Worm (Caenorhabditis elegans) whole organism, L4 larva: ENCODE data around the gene Y54G2A.18.
"Not testable (repeated sequence)": the region's sequence is repeated elsewhere in the genome, so short reads cannot be mapped to it uniquely, and the experiment has no call there.

Experiments
- D1046.2 ChIP-seq: fragments of 200-800 bp; sonication (Bioruptor generic); IDR thresholded peaks from 2 replicates; pipeline ENCODE4 v1.3.6; 2022; ENCODE audit warnings: missing genetic modification characterization, missing compliant biosample characterization
- F26F4.8 ChIP-seq: fragments of 200-800 bp; sonication (Bioruptor generic); conservative IDR thresholded peaks from 2 replicates; pipeline ENCODE4 v1.3.6; 2022; ENCODE audit warnings: missing genetic modification characterization, missing compliant biosample characterization
- Y48G9A.11 ChIP-seq: fragments of 200-800 bp; sonication (Bioruptor generic); IDR thresholded peaks from 2 replicates; pipeline ENCODE4 v1.3.6; 2022; ENCODE audit warnings: missing genetic modification reagents, missing genetic modification characterization, missing compliant biosample characterization
- Y75B8A.6 ChIP-seq: fragments of 200-800 bp; sonication (Bioruptor generic); IDR thresholded peaks from 2 replicates; pipeline ENCODE4 v1.3.6; 2022; ENCODE audit warnings: missing genetic modification reagents, missing genetic modification characterization, missing compliant biosample characterization
- ZK337.2 ChIP-seq: fragments of 200-800 bp; sonication (Bioruptor generic); IDR thresholded peaks from 2 replicates; pipeline ENCODE4 v1.3.6; 2022; ENCODE audit warnings: missing genetic modification reagents, missing genetic modification characterization, missing compliant biosample characterization
- aha-1 ChIP-seq: fragments of 150-350 bp; peaks from one replicate; lab custom pipeline; 2014; ENCODE audit warnings: missing biosample characterization, missing genetic modification characterization
- attf-4 ChIP-seq: sonication (generic microtip); optimal IDR thresholded peaks from 3 replicates; lab custom pipeline; 2017; ENCODE audit warnings: missing biosample characterization, missing genetic modification characterization
- ceh-20 ChIP-seq: fragments of 200-800 bp; sonication (Bioruptor generic); IDR thresholded peaks from 2 replicates; pipeline ENCODE4 v1.3.6; 2022; ENCODE audit warnings: missing genetic modification reagents, missing genetic modification characterization, missing compliant biosample characterization
- ceh-44 ChIP-seq: fragments of 200-800 bp; sonication (Bioruptor generic); IDR thresholded peaks from 2 replicates; pipeline ENCODE4 v1.3.6; 2022; ENCODE audit warnings: missing genetic modification reagents, missing genetic modification characterization, missing compliant biosample characterization
- ceh-62 ChIP-seq: sonication (generic microtip); optimal IDR thresholded peaks from 2 replicates; lab custom pipeline; 2017; ENCODE audit warnings: missing biosample characterization, missing genetic modification characterization
- ces-1 ChIP-seq: fragments of 150-350 bp; sonication (generic microtip); optimal IDR thresholded peaks from 4 replicates; lab custom pipeline; 2014; ENCODE audit warnings: missing biosample characterization, missing genetic modification reagents, missing genetic modification characterization
- ctbp-1 ChIP-seq: fragments of 200-800 bp; sonication (Bioruptor generic); IDR thresholded peaks from 2 replicates; pipeline ENCODE4 v1.3.6; 2022; ENCODE audit warnings: missing genetic modification reagents, missing genetic modification characterization, missing compliant biosample characterization
- daf-12 ChIP-seq: fragments of 150-350 bp; optimal IDR thresholded peaks from 2 replicates; lab custom pipeline; 2014; ENCODE audit warnings: missing biosample characterization, missing genetic modification reagents, missing genetic modification characterization
- dmd-8 ChIP-seq: fragments of 200-800 bp; sonication (Bioruptor generic); IDR thresholded peaks from 2 replicates; pipeline ENCODE4 v1.3.6; 2022; ENCODE audit warnings: missing genetic modification characterization, missing compliant biosample characterization
- dve-1 ChIP-seq: sonication (generic microtip); optimal IDR thresholded peaks from 2 replicates; lab custom pipeline; 2017; ENCODE audit warnings: antibody characterized with exemption, mild to moderate bottlenecking, missing genetic modification characterization, missing compliant biosample characterization; ENCODE audit not compliant: insufficient read depth
- egl-27 ChIP-seq: sonication (generic microtip); optimal IDR thresholded peaks from 3 replicates; lab custom pipeline; 2017; ENCODE audit warnings: missing biosample characterization, missing genetic modification reagents, missing genetic modification characterization
- egl-43 ChIP-seq: fragments of 200-800 bp; sonication (Bioruptor generic); IDR thresholded peaks from 2 replicates; pipeline ENCODE4 v1.3.6; 2022; ENCODE audit warnings: missing genetic modification reagents, missing genetic modification characterization, missing compliant biosample characterization
- fkh-10 ChIP-seq: fragments of 150-350 bp; optimal IDR thresholded peaks from 2 replicates; lab custom pipeline; 2014; ENCODE audit warnings: missing biosample characterization, missing genetic modification reagents, missing genetic modification characterization
- hlh-11 ChIP-seq: fragments of 200-800 bp; sonication (Bioruptor generic); optimal IDR thresholded peaks from 2 replicates; lab custom pipeline; 2018; ENCODE audit warnings: mild to moderate bottlenecking, missing genetic modification characterization, missing compliant biosample characterization
- jun-1 ChIP-seq: fragments of 150-350 bp; optimal IDR thresholded peaks from 2 replicates; lab custom pipeline; 2014; ENCODE audit warnings: missing biosample characterization, missing genetic modification reagents, missing genetic modification characterization
- mdl-1 ChIP-seq, 2 experiments: fragments of 150-350 bp in 1 of 2; sonication (generic microtip) in 1 of 2; optimal IDR thresholded peaks; 2 replicates each; lab custom pipeline; 2014 to 2017; ENCODE audit warnings: missing biosample characterization in 2 of 2, missing genetic modification characterization in 2 of 2
- mdt-29 ChIP-seq: fragments of 200-800 bp; sonication (Bioruptor generic); IDR thresholded peaks from 2 replicates; pipeline ENCODE4 v1.3.6; 2022; ENCODE audit warnings: missing genetic modification reagents, missing genetic modification characterization, missing compliant biosample characterization
- mxl-2 ChIP-seq: fragments of 200-800 bp; sonication (Bioruptor generic); conservative IDR thresholded peaks from 2 replicates; pipeline ENCODE4 v1.3.6; 2022; ENCODE audit warnings: missing genetic modification reagents, missing genetic modification characterization, missing compliant biosample characterization
- mxl-3 ChIP-seq: fragments of 200-800 bp; sonication (Bioruptor generic); optimal IDR thresholded peaks from 2 replicates; lab custom pipeline; 2018; ENCODE audit warnings: mild to moderate bottlenecking, missing genetic modification characterization, missing compliant biosample characterization
- nhr-102 ChIP-seq: sonication (generic microtip); optimal IDR thresholded peaks from 2 replicates; lab custom pipeline; 2016; ENCODE audit warnings: mild to moderate bottlenecking, missing genetic modification characterization, moderate library complexity, missing compliant biosample characterization
- nhr-11 ChIP-seq: fragments of 150-350 bp; optimal IDR thresholded peaks from 2 replicates; lab custom pipeline; 2014; ENCODE audit warnings: missing biosample characterization, missing genetic modification characterization
- nhr-111 ChIP-seq: fragments of 200-800 bp; sonication (Bioruptor generic); optimal IDR thresholded peaks from 2 replicates; lab custom pipeline; 2018; ENCODE audit warnings: mild to moderate bottlenecking, missing genetic modification characterization, missing compliant biosample characterization
- nhr-28 ChIP-seq: fragments of 150-350 bp; optimal IDR thresholded peaks from 2 replicates; lab custom pipeline; 2014; ENCODE audit warnings: missing biosample characterization, missing genetic modification characterization
- nhr-41 ChIP-seq: fragments of 200-800 bp; sonication (Bioruptor generic); IDR thresholded peaks from 2 replicates; pipeline ENCODE4 v1.3.6; 2022; ENCODE audit warnings: missing genetic modification reagents, missing genetic modification characterization, missing compliant biosample characterization
- nhr-48 ChIP-seq: sonication (generic microtip); optimal IDR thresholded peaks from 2 replicates; lab custom pipeline; 2016; ENCODE audit warnings: mild to moderate bottlenecking, missing genetic modification characterization, missing compliant biosample characterization
- nhr-6 ChIP-seq: fragments of 150-350 bp; optimal IDR thresholded peaks from 2 replicates; lab custom pipeline; 2014; ENCODE audit warnings: missing biosample characterization, missing genetic modification characterization
- pha-4 ChIP-seq, 2 experiments: fragments of 150-350 bp in 1 of 2; fragments of 200-800 bp in 1 of 2; sonication (Bioruptor generic) in 1 of 2; IDR thresholded peaks in 1 of 2; optimal IDR thresholded peaks in 1 of 2; 2 replicates each; pipeline versions ENCODE4 v1.3.6 to Lab custom; 2014 to 2022; ENCODE audit warnings: missing genetic modification characterization in 2 of 2, missing genetic modification reagents in 2 of 2, missing biosample characterization in 1 of 2, missing compliant biosample characterization in 1 of 2
- sdz-12 ChIP-seq: fragments of 200-800 bp; sonication (Bioruptor generic); optimal IDR thresholded peaks from 2 replicates; lab custom pipeline; 2018; ENCODE audit warnings: mild to moderate bottlenecking, missing genetic modification characterization, missing compliant biosample characterization
- set-16 ChIP-seq: fragments of 200-800 bp; sonication (Bioruptor generic); IDR thresholded peaks from 2 replicates; pipeline ENCODE4 v1.3.6; 2022; ENCODE audit warnings: missing genetic modification reagents, missing genetic modification characterization, missing compliant biosample characterization
- skn-1 ChIP-seq: fragments of 150-350 bp; optimal IDR thresholded peaks from 2 replicates; lab custom pipeline; 2014; ENCODE audit warnings: missing biosample characterization, missing genetic modification characterization
- spr-3 ChIP-seq: fragments of 200-800 bp; sonication (Bioruptor generic); optimal IDR thresholded peaks from 2 replicates; lab custom pipeline; 2018; ENCODE audit warnings: mild to moderate bottlenecking, missing genetic modification characterization, missing compliant biosample characterization
- unc-130 ChIP-seq: sonication (generic microtip); optimal IDR thresholded peaks from 2 replicates; lab custom pipeline; 2016; ENCODE audit warnings: missing genetic modification reagents, missing genetic modification characterization, missing compliant biosample characterization
- unc-62 ChIP-seq, 3 experiments: fragments of 150-350 bp in 1 of 3; sonication (generic microtip); optimal IDR thresholded peaks in 2 of 3; peaks in 1 of 3; 1 replicate in 1 of 3; 2 replicates in 2 of 3; lab custom pipeline; 2014 to 2017; ENCODE audit warnings: missing biosample characterization in 3 of 3, missing genetic modification characterization in 3 of 3, missing genetic modification reagents in 3 of 3, missing genotype in 1 of 3
- zip-11 ChIP-seq: fragments of 200-800 bp; sonication (Bioruptor generic); IDR thresholded peaks from 2 replicates; pipeline ENCODE4 v1.3.6; 2022; ENCODE audit warnings: missing genetic modification characterization, missing compliant biosample characterization
- ztf-7 ChIP-seq: fragments of 150-350 bp; optimal IDR thresholded peaks from 2 replicates; lab custom pipeline; 2014; ENCODE audit warnings: missing biosample characterization, missing genetic modification characterization

Gene Y54G2A.18

DNA sequence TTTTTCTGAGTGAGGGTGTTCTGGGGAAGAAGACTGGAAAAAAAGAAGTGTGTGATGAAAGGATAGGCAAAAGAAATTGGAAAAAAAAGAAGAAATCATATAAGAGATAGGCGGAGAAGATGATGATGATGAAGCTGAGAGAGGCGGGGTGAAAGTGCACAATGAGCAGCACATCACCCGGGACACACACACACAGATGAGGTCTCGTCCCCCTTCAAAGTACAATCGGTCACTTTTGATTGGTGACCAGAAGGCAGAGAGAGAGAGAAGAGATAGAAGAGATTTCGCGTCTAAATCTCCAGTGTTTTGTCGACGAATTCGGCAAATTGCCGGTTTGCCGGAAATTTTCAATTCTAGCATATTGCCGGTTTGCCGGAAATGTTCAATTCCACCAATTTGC is 7.0 kb downstream of the Y54G2A.18 start:
- no peak for TF ChIP-seq hlh-11 (tag; lab: Kevin White, UChicago)
- TF ChIP-seq aha-1 (tag; lab: Kevin White, UChicago) = no peak
- TF ChIP-seq mxl-3 (GFP tag; lab: Kevin White, UChicago) = no peak
- TF ChIP-seq, all 104 proteins: peak for 0

DNA sequence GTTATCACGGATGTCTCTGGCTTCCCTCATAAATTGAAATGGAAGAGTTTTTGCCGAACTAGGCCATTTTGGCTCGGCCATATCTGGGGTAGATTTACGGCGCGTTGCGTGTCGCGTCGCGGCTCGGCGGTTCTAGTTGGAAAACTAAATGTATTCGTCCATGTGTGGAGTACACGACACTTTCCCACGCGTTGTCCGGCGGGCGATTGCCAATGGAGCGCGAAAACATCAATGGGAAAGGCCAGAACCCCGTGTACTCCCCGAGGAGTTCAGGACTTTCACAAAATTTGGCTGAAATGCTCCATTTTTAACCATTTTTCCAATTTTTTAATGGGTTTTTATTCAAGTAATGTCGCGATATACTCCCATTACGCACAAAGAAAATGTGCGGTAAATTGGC is 8.2 kb downstream of the Y54G2A.18 start:
- TF ChIP-seq unc-62 (GFP tag; optimal IDR thresholded peaks at IDR 0.05 in 1 of 2; lab: Kevin White, UChicago) (peak in 1 of 2 experiments; percentile 93), set-16 (GFP tag; lab: Robert Waterston, UW) (0 out of 2 replicates have a peak, but pooled peaks have one; percentile 9), aha-1 (tag; lab: Kevin White, UChicago) (peak; percentile 19)
- not testable (repeated sequence) for TF ChIP-seq unc-62 (tag; optimal IDR thresholded peaks at IDR 0.05; lab: Kevin White, UChicago)

ce11 chrIV:2864743-2865142 is 27.6 kb downstream of the Y54G2A.18 start, which contains the start of gene Y54G2A.16:
Gene Y54G2A.16 (minus strand): TSS chrIV:2864843.
- TF ChIP-seq sdz-12 (GFP tag; lab: Kevin White, UChicago) (no peak), jun-1 (no peak), mxl-2 (GFP tag; lab: Robert Waterston, UW) (no peak), nhr-6 (tag; lab: Kevin White, UChicago) (no peak), nhr-111 (no peak), nhr-28 (no peak), dve-1 (tag; lab: Kevin White, UChicago) (no peak), ceh-44 (GFP tag; lab: Robert Waterston, UW) (no peak), attf-4 (tag; lab: Kevin White, UChicago) (no peak), ZK337.2 (GFP tag; lab: Robert Waterston, UW) (no peak), egl-43 (no peak), F26F4.8 (GFP tag; lab: Robert Waterston, UW) (no peak), dmd-8 (GFP tag; lab: Robert Waterston, UW) (no peak), zip-11 (GFP tag; lab: Robert Waterston, UW) (no peak), nhr-102 (tag; lab: Kevin White, UChicago) (no peak), ztf-7 (no peak), Y48G9A.11 (no peak), ceh-62 (tag; lab: Kevin White, UChicago) (no peak), nhr-11 (no peak)

DNA sequence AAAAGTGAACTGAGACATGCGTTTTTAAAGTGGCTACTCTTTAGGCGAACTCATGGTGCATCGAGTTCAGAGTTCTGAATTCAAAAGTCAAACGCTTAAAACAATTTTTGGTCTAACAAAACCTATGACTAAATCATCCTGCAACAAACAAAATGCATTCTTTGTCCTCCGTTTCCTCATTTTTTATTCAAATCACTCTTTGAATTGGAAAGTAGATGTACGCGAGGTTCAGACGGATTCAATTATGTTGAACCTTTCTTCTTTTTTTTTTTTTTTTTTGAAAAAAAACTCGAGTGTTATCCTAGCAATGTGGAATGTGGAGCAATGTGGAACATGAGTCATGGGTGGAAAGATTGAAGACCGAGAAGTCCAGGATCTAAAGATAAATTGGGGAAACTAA is 33.6 kb downstream of the Y54G2A.18 start:
- TF ChIP-seq Y75B8A.6 (GFP tag; lab: Robert Waterston, UW) (no peak), skn-1 (tag; lab: Kevin White, UChicago) (no peak), egl-43 (no peak), fkh-10 (GFP tag; lab: Kevin White, UChicago) (peak; percentile 85), attf-4 (tag; lab: Kevin White, UChicago) (no peak), nhr-102 (tag; lab: Kevin White, UChicago) (no peak), ces-1 (GFP tag; lab: Kevin White, UChicago) (peak; percentile 44), nhr-48 (tag; lab: Kevin White, UChicago) (no peak), D1046.2 (GFP tag; lab: Robert Waterston, UW) (no peak), nhr-41 (GFP tag; lab: Robert Waterston, UW) (no peak), unc-130 (no peak), mdl-1 (tag; optimal IDR thresholded peaks at IDR 0.05; lab: Kevin White, UChicago) (no peak), spr-3 (GFP tag; lab: Kevin White, UChicago) (no peak), daf-12 (tag; lab: Kevin White, UChicago) (no peak), egl-27 (no peak), ceh-20 (no peak), ctbp-1 (GFP tag; lab: Robert Waterston, UW) (peak; percentile 40; the same call in 1 of the 2 replicates), pha-4 (GFP tag; IDR thresholded peaks at IDR 0.05; lab: Robert Waterston, UW) (no peak), pha-4 (tag; optimal IDR thresholded peaks at IDR 0.05; lab: Kevin White, UChicago) (no peak), mdt-29 (no peak)
